Fruit fly (Drosophila melanogaster) whole organism, embryonic: ENCODE results near the gene Vm34Ca.

Experiments used
- Asciz ChIP-seq: fragments of 200-800 bp; sonication (Bioruptor generic); optimal IDR thresholded peaks from 2 replicates; lab custom pipeline; 2017; ENCODE audit warnings: missing biosample characterization, mild to moderate bottlenecking, missing genetic modification characterization, missing genetic modification reagents
- CG10147 ChIP-seq: fragments of 200-800 bp; sonication (Bioruptor generic); optimal IDR thresholded peaks from 2 replicates; lab custom pipeline; 2019; ENCODE audit warnings: missing biosample characterization, mild to moderate bottlenecking, missing genetic modification characterization, moderate library complexity
- CG10565 ChIP-seq: fragments of 200-800 bp; sonication (Bioruptor generic); optimal IDR thresholded peaks from 3 replicates; lab custom pipeline; 2016; ENCODE audit warnings: missing biosample characterization, mild to moderate bottlenecking, missing genetic modification characterization
- CG11085 ChIP-seq: fragments of 200-800 bp; sonication (Bioruptor generic); IDR thresholded peaks from 2 replicates; pipeline ENCODE4 v1.3.6; 2022; ENCODE audit warnings: missing biosample characterization, missing genetic modification characterization
- CG11696 ChIP-seq: fragments of 200-800 bp; sonication (Bioruptor generic); IDR thresholded peaks from 2 replicates; pipeline ENCODE4 v1.3.6; 2022; ENCODE audit warnings: missing biosample characterization, missing genetic modification characterization
- CG15269 ChIP-seq: fragments of 200-800 bp; sonication (Bioruptor generic); optimal IDR thresholded peaks from 2 replicates; lab custom pipeline; 2018; ENCODE audit warnings: missing biosample characterization, mild to moderate bottlenecking, missing genetic modification characterization, moderate library complexity
- CG1602 ChIP-seq: fragments of 200-800 bp; sonication (Bioruptor generic); optimal IDR thresholded peaks from 3 replicates; lab custom pipeline; 2016; ENCODE audit warnings: missing biosample characterization, missing genetic modification characterization
- CG16863 ChIP-seq: fragments of 200-800 bp; sonication (Bioruptor generic); optimal IDR thresholded peaks from 3 replicates; lab custom pipeline; 2016; ENCODE audit warnings: missing biosample characterization, missing genetic modification characterization
- CG2199 ChIP-seq: fragments of 200-800 bp; sonication (Bioruptor generic); IDR thresholded peaks from 3 replicates; pipeline ENCODE4 v1.3.6; 2022; ENCODE audit warnings: missing biosample characterization, missing genetic modification characterization
- CG2202 ChIP-seq: fragments of 200-800 bp; sonication (Bioruptor generic); optimal IDR thresholded peaks from 2 replicates; lab custom pipeline; 2018; ENCODE audit warnings: missing biosample characterization, mild to moderate bottlenecking, missing genetic modification characterization
- CG3838 ChIP-seq: fragments of 200-800 bp; sonication (Bioruptor generic); optimal IDR thresholded peaks from 3 replicates; lab custom pipeline; 2016; ENCODE audit warnings: missing biosample characterization, missing genetic modification characterization
- CG4707 ChIP-seq: fragments of 200-800 bp; sonication (Bioruptor generic); optimal IDR thresholded peaks from 2 replicates; lab custom pipeline; 2018; ENCODE audit warnings: missing biosample characterization, mild to moderate bottlenecking, missing genetic modification characterization, moderate library complexity
- CG7271 ChIP-seq: fragments of 200-800 bp; sonication (Bioruptor generic); optimal IDR thresholded peaks from 2 replicates; lab custom pipeline; 2018; ENCODE audit warnings: missing biosample characterization, mild to moderate bottlenecking, missing genetic modification characterization, moderate library complexity
- CG7357 ChIP-seq: fragments of 200-800 bp; sonication (Bioruptor generic); IDR thresholded peaks from 3 replicates; pipeline ENCODE4 v1.3.6; 2022; ENCODE audit warnings: missing biosample characterization, missing genetic modification characterization
- CG7745 ChIP-seq: fragments of 200-800 bp; sonication (Bioruptor generic); optimal IDR thresholded peaks from 2 replicates; lab custom pipeline; 2018; ENCODE audit warnings: missing biosample characterization, mild to moderate bottlenecking, missing genetic modification characterization, moderate library complexity
- CG8359 ChIP-seq: fragments of 200-800 bp; sonication (Bioruptor generic); optimal IDR thresholded peaks from 2 replicates; lab custom pipeline; 2017; ENCODE audit warnings: missing biosample characterization, mild to moderate bottlenecking, missing genetic modification characterization, borderline replicate concordance
- CG9932 ChIP-seq: fragments of 200-800 bp; sonication (Bioruptor generic); IDR thresholded peaks from 2 replicates; pipeline ENCODE4 v1.3.6; 2022; ENCODE audit warnings: missing biosample characterization, missing genetic modification characterization
- Drgx ChIP-seq: fragments of 200-800 bp; sonication (Bioruptor generic); IDR thresholded peaks from 2 replicates; pipeline ENCODE4 v1.3.6; 2022; ENCODE audit warnings: missing biosample characterization, missing genetic modification characterization
- E2f2 ChIP-seq: fragments of 200-800 bp; sonication (Bioruptor generic); IDR thresholded peaks from 2 replicates; pipeline ENCODE4 v1.3.6; 2022; ENCODE audit warnings: missing biosample characterization, missing genetic modification characterization
- ERR ChIP-seq: fragments of 200-800 bp; sonication (Bioruptor generic); optimal IDR thresholded peaks from 2 replicates; lab custom pipeline; 2016; ENCODE audit warnings: missing biosample characterization, missing genetic modification characterization
- Gug ChIP-seq: fragments of 200-800 bp; sonication (Bioruptor generic); IDR thresholded peaks from 4 replicates; pipeline ENCODE4 v1.3.6; 2022; ENCODE audit warnings: missing biosample characterization, missing genetic modification characterization
- Hand ChIP-seq: fragments of 200-800 bp; sonication (Bioruptor generic); optimal IDR thresholded peaks from 2 replicates; lab custom pipeline; 2017; ENCODE audit warnings: mild to moderate bottlenecking, missing biosample characterization, missing genetic modification reagents, missing genetic modification characterization
- Hmr ChIP-seq: fragments of 200-800 bp; sonication (Bioruptor generic); optimal IDR thresholded peaks from 3 replicates; lab custom pipeline; 2017; ENCODE audit warnings: mild to moderate bottlenecking, missing biosample characterization, missing genetic modification reagents, missing genetic modification characterization
- Myb ChIP-seq: fragments of 200-800 bp; sonication (Bioruptor generic); optimal IDR thresholded peaks from 2 replicates; lab custom pipeline; 2016; ENCODE audit warnings: missing biosample characterization, missing genetic modification characterization
- NC2α ChIP-seq: fragments of 200-800 bp; sonication (Bioruptor generic); optimal IDR thresholded peaks from 2 replicates; lab custom pipeline; 2016; ENCODE audit warnings: missing biosample characterization, missing genetic modification characterization
- Pdp1 ChIP-seq, 2 experiments: fragments of 200-800 bp; sonication (Bioruptor generic); optimal IDR thresholded peaks; 3 replicates each; lab custom pipeline; 2016; ENCODE audit warnings: missing biosample characterization in 2 of 2, missing genetic modification characterization in 2 of 2, mild to moderate bottlenecking in 1 of 2, moderate library complexity in 1 of 2
- Poxn ChIP-seq: fragments of 200-800 bp; sonication (Bioruptor generic); IDR thresholded peaks from 2 replicates; pipeline ENCODE4 v1.3.6; 2022; ENCODE audit warnings: missing biosample characterization, missing genetic modification characterization
- bowl ChIP-seq: fragments of 200-800 bp; sonication (Bioruptor generic); IDR thresholded peaks from 2 replicates; pipeline ENCODE4 v1.3.6; 2022; ENCODE audit warnings: missing biosample characterization, missing genetic modification characterization
- da ChIP-seq: fragments of 200-800 bp; sonication (Bioruptor generic); optimal IDR thresholded peaks from 2 replicates; lab custom pipeline; 2016; ENCODE audit warnings: missing biosample characterization, missing genetic modification characterization
- dan ChIP-seq: fragments of 200-800 bp; sonication (Bioruptor generic); IDR thresholded peaks from 2 replicates; pipeline ENCODE4 v1.3.6; 2022; ENCODE audit warnings: missing biosample characterization, missing genetic modification characterization
- fd3F ChIP-seq: fragments of 200-800 bp; sonication (Bioruptor generic); optimal IDR thresholded peaks from 2 replicates; lab custom pipeline; 2018; ENCODE audit warnings: missing biosample characterization, mild to moderate bottlenecking, missing genetic modification characterization, moderate library complexity
- ftz-f1 ChIP-seq: fragments of 200-800 bp; sonication (Bioruptor generic); optimal IDR thresholded peaks from 2 replicates; lab custom pipeline; 2016; ENCODE audit warnings: missing biosample characterization, missing genetic modification characterization
- gt ChIP-seq: fragments of 200-800 bp; sonication (Bioruptor generic); IDR thresholded peaks from 2 replicates; pipeline ENCODE4 v1.3.6; 2022; ENCODE audit warnings: missing biosample characterization, missing genetic modification characterization
- ham ChIP-seq: fragments of 200-800 bp; sonication (Bioruptor generic); IDR thresholded peaks from 2 replicates; pipeline ENCODE4 v1.3.6; 2022; ENCODE audit warnings: missing biosample characterization, missing genetic modification characterization
- insv ChIP-seq, 2 experiments: fragments of 200-800 bp; sonication (Bioruptor generic); optimal IDR thresholded peaks; 3 replicates each; lab custom pipeline; 2016 to 2018; ENCODE audit warnings: missing biosample characterization in 2 of 2, missing genetic modification characterization in 2 of 2
- jing ChIP-seq: fragments of 200-800 bp; sonication (Bioruptor generic); optimal IDR thresholded peaks from 2 replicates; lab custom pipeline; 2018; ENCODE audit warnings: missing biosample characterization, mild to moderate bottlenecking, missing genetic modification characterization
- lola ChIP-seq, 3 experiments: fragments of >200 bp in 2 of 3; fragments of 200-800 bp in 1 of 3; sonication (Bioruptor generic) in 1 of 3; optimal IDR thresholded peaks; 2 replicates each; lab custom pipeline; 2017 to 2019; ENCODE audit warnings: missing biosample characterization in 3 of 3, missing genetic modification characterization in 3 of 3, mild to moderate bottlenecking in 1 of 3, moderate library complexity in 1 of 3
- oc ChIP-seq: fragments of 200-800 bp; sonication (Bioruptor generic); optimal IDR thresholded peaks from 2 replicates; lab custom pipeline; 2018; ENCODE audit warnings: missing biosample characterization, mild to moderate bottlenecking, missing genetic modification characterization, moderate library complexity
- org-1 ChIP-seq: fragments of 200-800 bp; sonication (Bioruptor generic); optimal IDR thresholded peaks from 2 replicates; lab custom pipeline; 2017; ENCODE audit warnings: missing biosample characterization, missing genetic modification characterization
- phol ChIP-seq: fragments of 200-800 bp; sonication (Bioruptor generic); optimal IDR thresholded peaks from 3 replicates; lab custom pipeline; 2018; ENCODE audit warnings: missing biosample characterization, mild to moderate bottlenecking, missing genetic modification characterization, moderate library complexity
- pita ChIP-seq: fragments of 200-800 bp; sonication (Bioruptor generic); optimal IDR thresholded peaks from 2 replicates; lab custom pipeline; 2017; ENCODE audit warnings: missing biosample characterization, mild to moderate bottlenecking, missing genetic modification characterization
- pzg ChIP-seq: fragments of 200-800 bp; sonication (Bioruptor generic); optimal IDR thresholded peaks from 3 replicates; lab custom pipeline; 2018; ENCODE audit warnings: missing biosample characterization, mild to moderate bottlenecking, missing genetic modification characterization, moderate library complexity
- run ChIP-seq: fragments of 200-800 bp; sonication (Bioruptor generic); optimal IDR thresholded peaks from 3 replicates; lab custom pipeline; 2018; ENCODE audit warnings: missing biosample characterization, mild to moderate bottlenecking, missing genetic modification characterization
- scrt ChIP-seq: fragments of 200-800 bp; sonication (Bioruptor generic); optimal IDR thresholded peaks from 2 replicates; lab custom pipeline; 2018; ENCODE audit warnings: missing biosample characterization, mild to moderate bottlenecking, missing genetic modification characterization, moderate library complexity
- sd ChIP-seq: fragments of 200-800 bp; sonication (Bioruptor generic); optimal IDR thresholded peaks from 3 replicates; lab custom pipeline; 2018; ENCODE audit warnings: missing biosample characterization, mild to moderate bottlenecking, missing genetic modification characterization, moderate library complexity
- sens-2 ChIP-seq: fragments of 200-800 bp; sonication (Bioruptor generic); IDR thresholded peaks from 2 replicates; pipeline ENCODE4 v1.3.6; 2022; ENCODE audit warnings: missing biosample characterization, missing genetic modification characterization
- sob ChIP-seq: fragments of 200-800 bp; sonication (Bioruptor generic); IDR thresholded peaks from 2 replicates; pipeline ENCODE4 v1.3.6; 2022; ENCODE audit warnings: missing biosample characterization, missing genetic modification characterization
- sug ChIP-seq: fragments of 200-800 bp; optimal IDR thresholded peaks from 2 replicates; lab custom pipeline; 2019; ENCODE audit warnings: missing biosample characterization, mild to moderate bottlenecking, missing genetic modification characterization, moderate library complexity
- unc-4 ChIP-seq: fragments of 200-800 bp; sonication (Bioruptor generic); IDR thresholded peaks from 2 replicates; pipeline ENCODE4 v1.3.6; 2022; ENCODE audit warnings: missing biosample characterization, missing genetic modification characterization; ENCODE audit not compliant: partially characterized antibody
- wdn ChIP-seq: fragments of 200-800 bp; sonication (Bioruptor generic); IDR thresholded peaks from 2 replicates; pipeline ENCODE4 v1.3.6; 2022; ENCODE audit warnings: missing biosample characterization, missing genetic modification characterization

Gene Vm34Ca

DNA sequence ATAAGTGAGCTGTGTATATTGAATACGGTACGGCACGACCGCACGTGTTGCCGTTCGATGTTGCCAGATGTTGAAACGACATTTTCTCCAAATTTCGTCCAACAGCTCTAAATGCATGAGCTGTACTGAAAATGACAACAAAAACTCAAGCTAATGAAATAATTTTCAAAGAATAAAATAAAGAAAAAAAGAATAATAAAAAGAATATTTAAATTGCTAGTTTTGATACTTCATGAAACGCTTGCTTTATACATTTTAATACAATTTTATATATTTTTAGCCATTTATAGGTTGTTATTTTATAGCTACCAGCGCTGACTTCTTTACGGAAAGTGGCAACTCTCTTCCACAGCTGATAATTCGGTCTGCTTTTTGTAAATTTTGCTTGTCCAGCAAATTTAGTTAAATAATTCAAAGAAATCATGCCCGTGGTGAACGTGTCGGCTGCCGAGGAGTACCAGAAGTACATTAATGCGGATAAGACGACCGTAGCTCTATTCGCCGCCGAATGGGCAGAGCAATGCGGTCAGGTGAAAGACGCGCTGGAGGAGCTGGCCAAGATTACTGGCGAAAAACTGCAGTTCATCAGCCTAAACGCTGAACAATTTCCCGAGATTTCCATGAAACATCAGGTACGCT, 45.2 kb downstream of the Vm34Ca start, which contains the start of the genes Nnp-1 and Grx3 (continued):
- TF ChIP-seq wdn (GFP tag; lab: Robert Waterston, UW) (peak; percentile 20; the same call in 1 of the 2 replicates), org-1 (no peak), scrt (GFP tag; lab: Kevin White, UChicago) (no peak), Gug (GFP tag; lab: Robert Waterston, UW) (peak; percentile 36; the same call in 1 of the 4 replicates), CG2202 (no peak), lola (GFP tag; optimal IDR thresholded peaks at IDR 0.05; lab: Kevin White, UChicago) (no peak), Poxn (GFP tag; lab: Robert Waterston, UW) (no peak), sens-2 (GFP tag; lab: Robert Waterston, UW) (no peak), sug (peak; percentile 82), CG10565 (GFP tag; lab: Kevin White, UChicago) (no peak), Hand (GFP tag; lab: Kevin White, UChicago) (no peak), CG7271 (tag; lab: Kevin White, UChicago) (no peak), da (GFP tag; lab: Kevin White, UChicago) (no peak), CG11085 (GFP tag; lab: Robert Waterston, UW) (no peak), oc (no peak), unc-4 (no peak), CG8359 (no peak), Drgx (GFP tag; lab: Robert Waterston, UW) (no peak), Myb (no peak), CG15269 (tag; lab: Kevin White, UChicago) (no peak), ERR (no peak), CG10147 (GFP tag; lab: Kevin White, UChicago) (no peak), pita (GFP tag; lab: Kevin White, UChicago) (no peak), fd3F (GFP tag; lab: Kevin White, UChicago) (peak; percentile 51), Hmr (peak; percentile 20), CG16863 (GFP tag; lab: Kevin White, UChicago) (no peak), ftz-f1 (no peak), run (no peak), Asciz (no peak), gt (GFP tag; lab: Robert Waterston, UW) (no peak), CG2199 (GFP tag; lab: Robert Waterston, UW) (no peak), ham (no peak), phol (peak; percentile 85), pzg (peak; percentile 49), insv (GFP tag; optimal IDR thresholded peaks at IDR 0.05; lab: Kevin White, UChicago) (no peak), CG9932 (GFP tag; lab: Robert Waterston, UW) (peak; percentile 71), NC2α (GFP tag; lab: Kevin White, UChicago) (no peak), dan (no peak), sd (tag; lab: Kevin White, UChicago) (no peak), CG1602 (GFP tag; lab: Kevin White, UChicago) (peak; percentile 22), CG11696 (no peak), CG4707 (GFP tag; lab: Kevin White, UChicago) (no peak), CG7745 (tag; lab: Kevin White, UChicago) (no peak), E2f2 (0 out of 2 replicates have a peak, but pooled peaks have one; percentile 16), CG7357 (GFP tag; lab: Robert Waterston, UW) (peak; percentile 65), CG3838 (no peak), sob (GFP tag; lab: Robert Waterston, UW) (peak; percentile 44; the same call in 1 of the 2 replicates), Pdp1 (GFP tag; optimal IDR thresholded peaks at IDR 0.05; lab: Kevin White, UChicago) (no peak), bowl (GFP tag; lab: Robert Waterston, UW) (no peak), jing (GFP tag; lab: Kevin White, UChicago) (no peak)
